Fruit fly (Drosophila melanogaster) whole organism, adult: ENCODE data around the gene Bx.
A peak's percentile ranks its signal among the peaks of the same experiment; 100 is the strongest.

ENCODE experiments used
- CG11617 ChIP-seq: fragments of 200-800 bp; sonication (Bioruptor generic); optimal IDR thresholded peaks from 2 replicates; lab custom pipeline; 2017; ENCODE audit warnings: mild to moderate bottlenecking, missing biosample characterization, missing genetic modification reagents, missing genetic modification characterization
- CG12768 ChIP-seq: fragments of 200-800 bp; sonication (Bioruptor generic); optimal IDR thresholded peaks from 2 replicates; lab custom pipeline; 2017; ENCODE audit warnings: missing biosample characterization, missing genetic modification characterization, mild to moderate bottlenecking, moderate library complexity, missing genetic modification reagents
- CG14711 ChIP-seq: fragments of 200-800 bp; sonication (Bioruptor generic); optimal IDR thresholded peaks from 2 replicates; lab custom pipeline; 2018; ENCODE audit warnings: missing biosample characterization, mild to moderate bottlenecking, missing genetic modification characterization, moderate library complexity
- CG1620 ChIP-seq: fragments of 200-800 bp; sonication (Bioruptor generic); optimal IDR thresholded peaks from 2 replicates; lab custom pipeline; 2016; ENCODE audit warnings: missing biosample characterization, missing genetic modification characterization
- CG33017 ChIP-seq: fragments of 200-800 bp; sonication (Bioruptor generic); optimal IDR thresholded peaks from 2 replicates; lab custom pipeline; 2018; ENCODE audit warnings: missing biosample characterization, mild to moderate bottlenecking, missing genetic modification characterization, moderate library complexity
- CG5204 ChIP-seq: fragments of 200-800 bp; sonication (Bioruptor generic); optimal IDR thresholded peaks from 2 replicates; lab custom pipeline; 2016; ENCODE audit warnings: missing biosample characterization, missing genetic modification characterization
- CG7045 ChIP-seq: fragments of 200-800 bp; sonication (Bioruptor generic); optimal IDR thresholded peaks from 2 replicates; lab custom pipeline; 2017; ENCODE audit warnings: missing biosample characterization, mild to moderate bottlenecking, missing genetic modification characterization
- CG7101 ChIP-seq: fragments of 200-800 bp; sonication (Bioruptor generic); optimal IDR thresholded peaks from 2 replicates; lab custom pipeline; 2018; ENCODE audit warnings: missing biosample characterization, mild to moderate bottlenecking, missing genetic modification characterization, moderate library complexity
- Clk ChIP-seq: fragments of 200-800 bp; sonication (Bioruptor generic); optimal IDR thresholded peaks from 2 replicates; lab custom pipeline; 2017; ENCODE audit warnings: missing biosample characterization, missing genetic modification characterization
- Crg-1 ChIP-seq: fragments of 200-800 bp; sonication (Bioruptor generic); optimal IDR thresholded peaks from 2 replicates; lab custom pipeline; 2016; ENCODE audit warnings: missing biosample characterization, missing genetic modification characterization
- Hr96 ChIP-seq: fragments of 200-800 bp; sonication (Bioruptor generic); optimal IDR thresholded peaks from 2 replicates; lab custom pipeline; 2016; ENCODE audit warnings: missing biosample characterization, missing genetic modification characterization
- Mnt ChIP-seq: fragments of 200-800 bp; sonication (Bioruptor generic); optimal IDR thresholded peaks from 2 replicates; lab custom pipeline; 2016; ENCODE audit warnings: missing biosample characterization, mild to moderate bottlenecking, missing genetic modification characterization
- bab1 ChIP-seq: fragments of 200-800 bp; sonication (Bioruptor generic); optimal IDR thresholded peaks from 3 replicates; lab custom pipeline; 2019; ENCODE audit warnings: missing biosample characterization, mild to moderate bottlenecking, missing genetic modification characterization, moderate library complexity
- cic ChIP-seq: fragments of 200-800 bp; sonication (Bioruptor generic); optimal IDR thresholded peaks from 2 replicates; lab custom pipeline; 2017; ENCODE audit warnings: missing biosample characterization, mild to moderate bottlenecking, missing genetic modification characterization, moderate library complexity
- cnc ChIP-seq, 2 experiments: fragments of >200 bp; optimal IDR thresholded peaks; 2 replicates each; lab custom pipeline; 2017
- kay ChIP-seq: fragments of 200-800 bp; sonication (Bioruptor generic); peaks from one replicate; lab custom pipeline; 2016; ENCODE audit warnings: missing biosample characterization, missing genetic modification characterization, borderline replicate concordance
- ovo ChIP-seq: fragments of 200-800 bp; sonication (Bioruptor generic); optimal IDR thresholded peaks from 2 replicates; lab custom pipeline; 2016; ENCODE audit warnings: missing biosample characterization, missing genetic modification characterization
- pad ChIP-seq: fragments of 200-800 bp; sonication (Bioruptor generic); optimal IDR thresholded peaks from 3 replicates; lab custom pipeline; 2017; ENCODE audit warnings: missing biosample characterization, missing genetic modification characterization, mild to moderate bottlenecking, moderate library complexity, missing genetic modification reagents
- tj ChIP-seq: fragments of 200-800 bp; sonication (Bioruptor generic); optimal IDR thresholded peaks from 3 replicates; lab custom pipeline; 2017; ENCODE audit warnings: missing biosample characterization, mild to moderate bottlenecking, missing genetic modification characterization, moderate library complexity
- toe ChIP-seq: fragments of 200-800 bp; sonication (Bioruptor generic); optimal IDR thresholded peaks from 2 replicates; lab custom pipeline; 2016; ENCODE audit warnings: missing biosample characterization, missing genetic modification characterization

Bx gene

dm6 chrX:18522395-18523104 lies 7.3 kb downstream of the Bx start, which contains the start of gene CG6481:
Gene CG6481 (minus strand): TSS chrX:18522445.
- no peak for TF ChIP-seq bab1 (GFP tag; lab: Kevin White, UChicago)
- TF ChIP-seq CG7101 (tag; lab: Kevin White, UChicago) = no peak
- no peak for TF ChIP-seq CG7045 (GFP tag; lab: Kevin White, UChicago)
- no peak for TF ChIP-seq CG1620 (GFP tag; lab: Kevin White, UChicago)
- no peak for TF ChIP-seq CG5204 (GFP tag; lab: Kevin White, UChicago)
- TF ChIP-seq CG11617 = no peak
- TF ChIP-seq Hr96 (GFP tag; lab: Kevin White, UChicago) = no peak
- no peak for TF ChIP-seq Crg-1
- TF ChIP-seq cnc (optimal IDR thresholded peaks at IDR 0.05; lab: Kevin White, UChicago) = no peak

- TF ChIP-seq kay (no peak), Mnt (GFP tag; lab: Kevin White, UChicago) (no peak), CG5204 (GFP tag; lab: Kevin White, UChicago) (no peak), CG7045 (GFP tag; lab: Kevin White, UChicago) (no peak), Clk (no peak), bab1 (GFP tag; lab: Kevin White, UChicago) (no peak), CG1620 (GFP tag; lab: Kevin White, UChicago) (no peak), cic (GFP tag; lab: Kevin White, UChicago) (no peak), Hr96 (GFP tag; lab: Kevin White, UChicago) (no peak)
These were observed 8.1 kb downstream of the Bx start for dm6 chrX:18523146-18523812.

dm6 chrX:18524594-18525266 lies 9.5 kb downstream of the Bx start:
- TF ChIP-seq CG11617 (no peak), toe (no peak), pad (GFP tag; lab: Kevin White, UChicago) (no peak), CG12768 (GFP tag; lab: Kevin White, UChicago) (no peak), ovo (GFP tag; lab: Kevin White, UChicago) (no peak), CG7045 (GFP tag; lab: Kevin White, UChicago) (no peak), Hr96 (GFP tag; lab: Kevin White, UChicago) (no peak), cic (GFP tag; lab: Kevin White, UChicago) (peak; percentile 87), Crg-1 (no peak), Mnt (GFP tag; lab: Kevin White, UChicago) (peak; percentile 31), cnc (optimal IDR thresholded peaks at IDR 0.05; lab: Kevin White, UChicago) (no peak)

- TF ChIP-seq Crg-1 (no peak), CG14711 (tag; lab: Kevin White, UChicago) (no peak), pad (GFP tag; lab: Kevin White, UChicago) (no peak), CG7101 (tag; lab: Kevin White, UChicago) (no peak), CG5204 (GFP tag; lab: Kevin White, UChicago) (no peak), Mnt (GFP tag; lab: Kevin White, UChicago) (no peak), kay (no peak), cnc (optimal IDR thresholded peaks at IDR 0.05; lab: Kevin White, UChicago) (no peak), cic (GFP tag; lab: Kevin White, UChicago) (no peak), CG11617 (no peak), CG1620 (GFP tag; lab: Kevin White, UChicago) (no peak)
These were observed 13.0 kb downstream of the Bx start, which contains the start of the genes CG15042 and CG15047 for dm6 chrX:18528166-18528733. Gene CG15042 (minus strand): TSS chrX:18528266. Gene CG15047 (plus strand): TSS chrX:18528683.

DNA sequence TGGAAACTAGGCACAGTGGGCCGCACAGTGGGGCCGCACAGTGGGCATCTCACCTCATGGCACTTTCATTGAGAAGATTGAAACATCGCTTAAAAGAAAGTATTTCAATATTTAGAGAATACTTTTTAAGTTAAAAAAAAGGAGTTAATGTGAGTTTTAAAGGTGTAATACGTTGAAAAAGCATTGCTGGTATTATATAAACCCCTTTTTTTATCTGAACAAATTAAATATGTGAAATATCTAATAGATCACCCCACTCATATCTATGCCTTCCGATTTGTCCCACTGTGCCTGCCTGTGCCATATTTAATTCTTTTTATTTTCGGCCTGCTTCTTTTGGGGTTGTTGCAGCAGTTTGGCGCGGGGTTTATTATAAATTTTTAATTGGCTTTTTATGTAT lies 18.1 kb downstream of the Bx start:
- TF ChIP-seq CG33017 (tag; lab: Kevin White, UChicago) = no peak
- TF ChIP-seq kay = peak; percentile 28

DNA sequence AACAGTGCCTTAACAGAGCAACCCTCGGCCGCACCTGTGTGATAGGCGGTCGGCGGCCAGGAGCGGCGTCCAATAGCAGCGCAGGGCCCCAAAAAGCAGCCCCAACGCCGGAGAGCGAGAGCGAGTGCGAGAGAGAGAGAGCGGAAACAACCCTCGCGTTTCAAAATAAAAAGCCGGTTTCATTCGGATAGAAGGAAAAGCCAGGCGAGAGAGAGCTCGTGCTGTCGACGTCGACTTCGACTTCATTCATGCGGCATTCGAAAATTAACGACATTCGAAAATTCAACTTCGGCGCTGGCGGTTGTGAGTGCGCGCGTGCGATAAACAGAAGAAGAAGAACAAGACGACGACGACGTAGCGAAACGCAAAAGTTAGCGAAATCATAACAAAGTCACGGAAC lies 19.2 kb downstream of the Bx start:
- TF ChIP-seq CG7045 (GFP tag; lab: Kevin White, UChicago) (no peak), CG12768 (GFP tag; lab: Kevin White, UChicago) (no peak), ovo (GFP tag; lab: Kevin White, UChicago) (no peak), cnc (optimal IDR thresholded peaks at IDR 0.05; lab: Kevin White, UChicago) (no peak), CG11617 (no peak), pad (GFP tag; lab: Kevin White, UChicago) (no peak), Mnt (GFP tag; lab: Kevin White, UChicago) (no peak), cic (GFP tag; lab: Kevin White, UChicago) (peak; percentile 18), Clk (no peak), CG7101 (tag; lab: Kevin White, UChicago) (no peak), Crg-1 (no peak), tj (GFP tag; lab: Kevin White, UChicago) (peak; percentile 23), Hr96 (GFP tag; lab: Kevin White, UChicago) (no peak), CG14711 (tag; lab: Kevin White, UChicago) (no peak), CG5204 (GFP tag; lab: Kevin White, UChicago) (no peak), kay (no peak), CG33017 (tag; lab: Kevin White, UChicago) (no peak), CG1620 (GFP tag; lab: Kevin White, UChicago) (no peak), bab1 (GFP tag; lab: Kevin White, UChicago) (peak; percentile 19)
